Fruit fly (Drosophila melanogaster): ENCODE measurements around the gene Srp72.

Gene Srp72

DNA sequence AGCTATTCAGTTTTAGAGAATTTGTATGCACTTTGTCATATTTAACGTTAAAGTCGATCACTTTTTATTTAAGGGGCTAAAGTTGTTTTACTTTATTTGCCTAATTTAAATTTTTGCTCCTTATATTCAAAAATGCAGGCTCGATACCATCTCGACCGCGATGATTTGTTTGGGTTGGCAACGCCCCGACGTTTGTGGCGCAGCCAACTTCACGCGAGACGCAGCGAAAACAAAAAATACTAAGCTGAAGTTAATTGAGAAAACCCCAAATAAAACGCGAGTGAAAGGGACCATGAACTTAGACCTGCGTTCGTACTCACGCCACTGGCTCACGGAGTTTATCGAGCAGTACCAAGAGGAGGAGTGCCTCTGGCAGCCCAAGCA is 30.4 kb upstream of the Srp72 start (continued):
- TF ChIP-seq so (GFP tag; IDR thresholded peaks at IDR 0.05) (no peak), h (optimal IDR thresholded peaks at IDR 0.05) (no peak), CG1603 (tag; optimal IDR thresholded peaks at IDR 0.05) (peak; percentile 49), HmgZ (tag; optimal IDR thresholded peaks at IDR 0.05) (no peak), CG16815 (GFP tag; optimal IDR thresholded peaks at IDR 0.05) (no peak), croc (GFP tag; conservative IDR thresholded peaks at IDR 0.05) (no peak), eve (GFP tag; optimal IDR thresholded peaks at IDR 0.05) (no peak), H2.0 (GFP tag; IDR thresholded peaks at IDR 0.05) (peak; percentile 20; the same call in 1 of the 2 replicates), CG17385 (GFP tag; optimal IDR thresholded peaks at IDR 0.05) (no peak), nmo (GFP tag; optimal IDR thresholded peaks at IDR 0.05) (no peak), CG7271 (tag; optimal IDR thresholded peaks at IDR 0.05) (no peak), CG10274 (GFP tag; optimal IDR thresholded peaks at IDR 0.05) (no peak), Nf-YA (GFP tag; IDR thresholded peaks at IDR 0.05) (0 out of 2 replicates have a peak, but pooled peaks have one; percentile 16), Vsx1 (GFP tag; optimal IDR thresholded peaks at IDR 0.05) (no peak), sqz (GFP tag; optimal IDR thresholded peaks at IDR 0.05) (peak; percentile 23), Scr (GFP tag; IDR thresholded peaks at IDR 0.05; ENCODE audit: partially characterized antibody) (peak; percentile 47), CG1792 (GFP tag; optimal IDR thresholded peaks at IDR 0.05) (no peak), MBD-R2 (GFP tag; IDR thresholded peaks at IDR 0.05) (peak; percentile 76), CG7839 (tag; optimal IDR thresholded peaks at IDR 0.05) (no peak), CG9797 (GFP tag; optimal IDR thresholded peaks at IDR 0.05) (no peak), chm (GFP tag; IDR thresholded peaks at IDR 0.05) (peak; percentile 55; the same call in 1 of the 2 replicates), CG8089 (GFP tag; optimal IDR thresholded peaks at IDR 0.05) (no peak), zf30C (GFP tag; optimal IDR thresholded peaks at IDR 0.05) (no peak), Hey (tag; optimal IDR thresholded peaks at IDR 0.05) (no peak), fd102C (GFP tag; optimal IDR thresholded peaks at IDR 0.05) (no peak), trh (GFP tag; optimal IDR thresholded peaks at IDR 0.05) (no peak), ab (GFP tag; optimal IDR thresholded peaks at IDR 0.05) (no peak), HmgD (GFP tag; optimal IDR thresholded peaks at IDR 0.05) (no peak), fd3F (GFP tag; optimal IDR thresholded peaks at IDR 0.05) (no peak), Chrac-16 (GFP tag; optimal IDR thresholded peaks at IDR 0.05) (no peak), peb (GFP tag; IDR thresholded peaks at IDR 0.05) (no peak), HLH4C (GFP tag; IDR thresholded peaks at IDR 0.05; ENCODE audit: partially characterized antibody) (0 out of 3 replicates have a peak, but pooled peaks have one; percentile 33), dmrt11E (tag; optimal IDR thresholded peaks at IDR 0.05) (no peak), Med (GFP tag) (peak; percentile 61), CG8765 (GFP tag; IDR thresholded peaks at IDR 0.05) (peak; percentile 17; the same call in 1 of the 2 replicates), CG18262 (tag; optimal IDR thresholded peaks at IDR 0.05) (no peak), Lpt (GFP tag; optimal IDR thresholded peaks at IDR 0.05) (no peak), btn (GFP tag; optimal IDR thresholded peaks at IDR 0.05) (no peak), CG13775 (GFP tag; optimal IDR thresholded peaks at IDR 0.05) (no peak), YL-1 (GFP tag; optimal IDR thresholded peaks at IDR 0.05) (peak; percentile 68), CG13424 (tag; optimal IDR thresholded peaks at IDR 0.05) (no peak), CG6813 (GFP tag; optimal IDR thresholded peaks at IDR 0.05) (no peak), Elba2 (GFP tag; optimal IDR thresholded peaks at IDR 0.05) (no peak), CG13296 (GFP tag; optimal IDR thresholded peaks at IDR 0.05) (no peak), CG2129 (GFP tag; IDR thresholded peaks at IDR 0.05; ENCODE audit: partially characterized antibody) (peak; percentile 48), emc (GFP tag; optimal IDR thresholded peaks at IDR 0.05) (no peak), jigr1 (GFP tag; IDR thresholded peaks at IDR 0.05) (no peak), fu2 (GFP tag; optimal IDR thresholded peaks at IDR 0.05) (no peak), Dll (GFP tag; IDR thresholded peaks at IDR 0.05; ENCODE audit: partially characterized antibody) (peak; percentile 69), Sin3A (optimal IDR thresholded peaks at IDR 0.05) (peak; percentile 7), Ets97D (GFP tag; optimal IDR thresholded peaks at IDR 0.05) (peak; percentile 43), HLH3B (GFP tag; IDR thresholded peaks at IDR 0.05) (no peak)
